Worm (Caenorhabditis elegans) whole organism, mixed stage, embryonic: ENCODE results near the gene F27D9.2.

Source experiments
- ceh-83 ChIP-seq: fragments of 200-800 bp; sonication (Bioruptor generic); optimal IDR thresholded peaks from 2 replicates; lab custom pipeline; 2018; ENCODE audit warnings: mild to moderate bottlenecking, missing genetic modification characterization, missing compliant biosample characterization
- mep-1 ChIP-seq: fragments of 150-350 bp; optimal IDR thresholded peaks from 2 replicates; lab custom pipeline; 2017; ENCODE audit warnings: missing biosample characterization, missing genetic modification reagents, missing genetic modification characterization, inconsistent platforms
- nhr-12 ChIP-seq: fragments of 150-350 bp; optimal IDR thresholded peaks from 2 replicates; lab custom pipeline; 2014; ENCODE audit warnings: missing biosample characterization, missing genetic modification characterization
- nhr-28 ChIP-seq: fragments of 150-350 bp; optimal IDR thresholded peaks from 2 replicates; lab custom pipeline; 2014; ENCODE audit warnings: missing biosample characterization, missing genetic modification characterization
- nhr-76 ChIP-seq: sonication (generic microtip); optimal IDR thresholded peaks from 2 replicates; lab custom pipeline; 2017; ENCODE audit warnings: missing biosample characterization, missing genetic modification characterization
- unc-39 ChIP-seq: fragments of 150-350 bp; optimal IDR thresholded peaks from 2 replicates; lab custom pipeline; 2014; ENCODE audit warnings: missing biosample characterization, missing genetic modification characterization

DNA sequence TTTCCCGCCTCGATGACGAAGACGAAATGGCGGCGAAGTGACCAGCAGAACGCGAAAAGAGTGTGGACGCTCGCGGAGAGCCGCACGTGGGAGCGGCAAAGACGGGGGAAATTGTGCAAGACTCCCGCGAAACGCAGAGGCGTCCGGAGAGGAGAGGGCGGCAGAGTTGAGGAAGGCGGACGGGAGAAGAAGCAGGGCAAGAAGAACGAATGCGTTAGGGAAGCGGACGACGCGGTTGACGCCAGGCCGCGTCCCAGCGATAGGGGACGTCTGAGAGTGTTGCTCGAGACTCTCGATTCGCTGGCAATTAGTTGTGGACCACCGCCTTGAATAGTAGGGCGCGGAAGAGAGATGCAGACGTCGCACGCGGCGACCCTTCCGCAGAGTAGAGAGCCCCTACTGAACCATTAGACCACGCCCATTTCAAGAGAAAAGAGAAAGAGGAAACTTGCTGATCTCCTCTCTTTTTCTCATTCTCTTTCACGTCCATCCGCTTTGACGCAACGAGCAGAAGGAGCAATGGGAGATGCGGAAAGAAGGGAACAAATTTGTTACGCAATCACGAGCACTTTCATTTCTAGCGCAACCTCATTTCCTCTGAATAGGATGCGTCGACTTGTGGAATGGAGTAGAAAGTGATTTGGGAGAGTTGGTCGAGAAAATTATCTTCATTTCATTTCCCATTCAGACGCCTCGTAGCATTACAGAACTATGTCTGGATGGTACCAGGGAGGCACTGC, 21.4 kb upstream of the F27D9.2 start:
- TF ChIP-seq nhr-28, result no peak
- TF ChIP-seq mep-1 (tag; lab: Kevin White, UChicago), result no peak
- TF ChIP-seq nhr-76 (tag; lab: Kevin White, UChicago), result no peak
- TF ChIP-seq nhr-12 (tag; lab: Kevin White, UChicago), result no peak
- no peak for TF ChIP-seq unc-39 (tag; lab: Kevin White, UChicago)
- TF ChIP-seq ceh-83 (GFP tag; lab: Kevin White, UChicago), result no peak
